ENCODE assay signal across 2 fruit fly cellular contexts in genomic region chr3L:5952132-5952531, dm6.
A peak's percentile ranks its signal among the peaks of the same experiment; 100 is the strongest.
TF ChIP-seq lines count a peak whose summit lies in the region.

No protein-coding gene starts in this region.

TF ChIP-seq in whole organism, embryonic, 481 proteins besides CTCF, POLR2A, EP300 and RAD21 (continued from another document and continues in another):
- TF ChIP-seq Abd-B (GFP tag; optimal IDR thresholded peaks at IDR 0.05; lab: Kevin White, UChicago) (peak; percentile 34), CG12942 (GFP tag; optimal IDR thresholded peaks at IDR 0.05; lab: Kevin White, UChicago) (no peak), dmrt11E (tag; optimal IDR thresholded peaks at IDR 0.05; lab: Kevin White, UChicago) (peak; percentile 58), CG11247 (GFP tag; IDR thresholded peaks at IDR 0.05; lab: Robert Waterston, UW) (no peak), croc (GFP tag; conservative IDR thresholded peaks at IDR 0.05; lab: Robert Waterston, UW) (peak; percentile 36; the same call in 2 of the 3 replicates), lbe (GFP tag; optimal IDR thresholded peaks at IDR 0.05; lab: Kevin White, UChicago) (no peak), pb (GFP tag; optimal IDR thresholded peaks at IDR 0.05; lab: Kevin White, UChicago) (no peak), Fer3 (tag; optimal IDR thresholded peaks at IDR 0.05; lab: Kevin White, UChicago) (no peak), CG2889 (GFP tag; IDR thresholded peaks at IDR 0.05; lab: Robert Waterston, UW) (no peak), CG3407 (GFP tag; optimal IDR thresholded peaks at IDR 0.05; lab: Kevin White, UChicago) (no peak), fru (optimal IDR thresholded peaks at IDR 0.05; lab: Kevin White, UChicago) (no peak), Ssrp (tag; optimal IDR thresholded peaks at IDR 0.05; lab: Kevin White, UChicago) (peak; percentile 48), CG31441 (GFP tag; IDR thresholded peaks at IDR 0.05; lab: Robert Waterston, UW) (peak; percentile 57), CG8359 (GFP tag; optimal IDR thresholded peaks at IDR 0.05; lab: Kevin White, UChicago; ENCODE audit: borderline replicate concordance) (no peak), CG9876 (GFP tag; optimal IDR thresholded peaks at IDR 0.05; lab: Kevin White, UChicago) (no peak), amos (GFP tag; IDR thresholded peaks at IDR 0.05; lab: Robert Waterston, UW; ENCODE audit: partially characterized antibody) (no peak), Xrp1 (GFP tag; IDR thresholded peaks at IDR 0.05; lab: Robert Waterston, UW) (peak; percentile 70), CG14710 (tag; optimal IDR thresholded peaks at IDR 0.05; lab: Kevin White, UChicago) (peak; percentile 64), gem (tag; optimal IDR thresholded peaks at IDR 0.05; lab: Kevin White, UChicago) (peak; percentile 69), GATAe (GFP tag; conservative IDR thresholded peaks at IDR 0.05; lab: Robert Waterston, UW) (no peak), ftz-f1 (GFP tag; optimal IDR thresholded peaks at IDR 0.05; lab: Kevin White, UChicago) (no peak), row (GFP tag; IDR thresholded peaks at IDR 0.05; lab: Robert Waterston, UW) (peak; percentile 53), zen (tag; optimal IDR thresholded peaks at IDR 0.05; lab: Kevin White, UChicago) (peak; percentile 70), psq (GFP tag; optimal IDR thresholded peaks at IDR 0.05; lab: Kevin White, UChicago) (no peak), esg (GFP tag; conservative IDR thresholded peaks at IDR 0.05; lab: Robert Waterston, UW) (no peak; the same call in 1 of the 2 replicates), danr (GFP tag; IDR thresholded peaks at IDR 0.05; lab: Robert Waterston, UW) (no peak), aop (GFP tag; IDR thresholded peaks at IDR 0.05; lab: Robert Waterston, UW) (no peak), CG10979 (tag; optimal IDR thresholded peaks at IDR 0.05; lab: Kevin White, UChicago) (peak; percentile 71), trem (tag; optimal IDR thresholded peaks at IDR 0.05; lab: Kevin White, UChicago) (peak; percentile 28), CG15479 (GFP tag; optimal IDR thresholded peaks at IDR 0.05; lab: Kevin White, UChicago) (peak; percentile 61), ase (GFP tag; IDR thresholded peaks at IDR 0.05; lab: Robert Waterston, UW) (no peak), Optix (GFP tag; IDR thresholded peaks at IDR 0.05; lab: Robert Waterston, UW) (no peak), toy (GFP tag; IDR thresholded peaks at IDR 0.05; lab: Robert Waterston, UW) (no peak), lola (GFP tag; optimal IDR thresholded peaks at IDR 0.05; lab: Kevin White, UChicago) (peak in 1 of 3 experiments; percentile 61), hkb (optimal IDR thresholded peaks at IDR 0.05; lab: Kevin White, UChicago) (no peak), hkb (GFP tag; IDR thresholded peaks at IDR 0.05; lab: Robert Waterston, UW) (peak; percentile 29; the same call in 1 of the 2 replicates), crc (GFP tag; optimal IDR thresholded peaks at IDR 0.05; lab: Kevin White, UChicago) (no peak), ap (GFP tag; IDR thresholded peaks at IDR 0.05; lab: Robert Waterston, UW) (no peak), phol (tag; optimal IDR thresholded peaks at IDR 0.05; lab: Kevin White, UChicago) (peak; percentile 70), CG1832 (GFP tag; optimal IDR thresholded peaks at IDR 0.05; lab: Kevin White, UChicago) (no peak), Nf-YC (tag; optimal IDR thresholded peaks at IDR 0.05; lab: Kevin White, UChicago) (no peak), CG15601 (tag; optimal IDR thresholded peaks at IDR 0.05; lab: Kevin White, UChicago) (peak; percentile 32), CG15696 (tag; optimal IDR thresholded peaks at IDR 0.05; lab: Kevin White, UChicago) (peak; percentile 36), twi (tag; optimal IDR thresholded peaks at IDR 0.05; lab: Kevin White, UChicago) (peak; percentile 66), CG43689 (GFP tag; IDR thresholded peaks at IDR 0.05; lab: Robert Waterston, UW) (no peak), PHDP (tag; optimal IDR thresholded peaks at IDR 0.05; lab: Kevin White, UChicago) (peak; percentile 12), Sox102F (GFP tag; optimal IDR thresholded peaks at IDR 0.05; lab: Kevin White, UChicago) (peak; percentile 60), Spps (tag; optimal IDR thresholded peaks at IDR 0.05; lab: Kevin White, UChicago) (peak; percentile 10), ham (GFP tag; IDR thresholded peaks at IDR 0.05; lab: Robert Waterston, UW) (no peak), sens-2 (GFP tag; IDR thresholded peaks at IDR 0.05; lab: Robert Waterston, UW) (no peak), ranshi (GFP tag; IDR thresholded peaks at IDR 0.05; lab: Robert Waterston, UW) (no peak), Dek (tag; optimal IDR thresholded peaks at IDR 0.05; lab: Kevin White, UChicago) (no peak), CG6791 (GFP tag; IDR thresholded peaks at IDR 0.05; lab: Robert Waterston, UW; ENCODE audit: partially characterized antibody) (no peak), CkIIα-i1 (GFP tag; IDR thresholded peaks at IDR 0.05; lab: Robert Waterston, UW) (no peak), Ets65A (GFP tag; lab: Kevin White, UChicago) (no peak), Hr51 (GFP tag; optimal IDR thresholded peaks at IDR 0.05; lab: Kevin White, UChicago) (no peak), CG13424 (tag; optimal IDR thresholded peaks at IDR 0.05; lab: Kevin White, UChicago) (peak; percentile 24), Bdp1 (GFP tag; optimal IDR thresholded peaks at IDR 0.05; lab: Kevin White, UChicago) (no peak), CG17802 (tag; optimal IDR thresholded peaks at IDR 0.05; lab: Kevin White, UChicago) (no peak), jigr1 (GFP tag; IDR thresholded peaks at IDR 0.05; lab: Robert Waterston, UW) (no peak), ac (GFP tag; optimal IDR thresholded peaks at IDR 0.05; lab: Kevin White, UChicago) (no peak), gce (GFP tag; IDR thresholded peaks at IDR 0.05; lab: Robert Waterston, UW) (no peak), CG3838 (GFP tag; optimal IDR thresholded peaks at IDR 0.05; lab: Kevin White, UChicago) (no peak), sens (GFP tag; lab: Kevin White, UChicago) (peak; percentile 92), CG7839 (tag; optimal IDR thresholded peaks at IDR 0.05; lab: Kevin White, UChicago) (peak; percentile 31), fu2 (GFP tag; optimal IDR thresholded peaks at IDR 0.05; lab: Kevin White, UChicago) (no peak), ems (GFP tag; optimal IDR thresholded peaks at IDR 0.05; lab: Kevin White, UChicago) (peak; percentile 9), CG10209 (GFP tag; optimal IDR thresholded peaks at IDR 0.05; lab: Kevin White, UChicago) (no peak), D19A (tag; optimal IDR thresholded peaks at IDR 0.05; lab: Kevin White, UChicago) (peak; percentile 54)

TF ChIP-seq in whole organism, prepupa, 60 proteins besides CTCF, POLR2A, EP300 and RAD21 (continued from another document):
- peak in 1 of 2 experiments; percentile 62 for TF ChIP-seq salr (GFP tag; optimal IDR thresholded peaks at IDR 0.05; lab: Kevin White, UChicago)
- no peak for TF ChIP-seq CG6808 (GFP tag; optimal IDR thresholded peaks at IDR 0.05; lab: Kevin White, UChicago)
- peak; percentile 27 for TF ChIP-seq achi (GFP tag; optimal IDR thresholded peaks at IDR 0.05; lab: Kevin White, UChicago)
- no peak for TF ChIP-seq vri (GFP tag; optimal IDR thresholded peaks at IDR 0.05; lab: Kevin White, UChicago)
- TF ChIP-seq dac (GFP tag; optimal IDR thresholded peaks at IDR 0.05; lab: Kevin White, UChicago) = no peak
- peak; percentile 64 for TF ChIP-seq Ets96B (tag; optimal IDR thresholded peaks at IDR 0.05; lab: Kevin White, UChicago)
- no peak for TF ChIP-seq CG16779 (tag; optimal IDR thresholded peaks at IDR 0.05; lab: Kevin White, UChicago)
- TF ChIP-seq fkh (GFP tag; optimal IDR thresholded peaks at IDR 0.05; lab: Kevin White, UChicago) = peak; percentile 4
- TF ChIP-seq Gug (GFP tag; IDR thresholded peaks at IDR 0.05; lab: Robert Waterston, UW) = no peak
- peak; percentile 42 for TF ChIP-seq svp (GFP tag; lab: Kevin White, UChicago)
- no peak for TF ChIP-seq CG9139 (GFP tag; optimal IDR thresholded peaks at IDR 0.05; lab: Kevin White, UChicago)
- no peak for TF ChIP-seq CG11902 (GFP tag; optimal IDR thresholded peaks at IDR 0.05; lab: Kevin White, UChicago)
- TF ChIP-seq CG7368 (GFP tag; optimal IDR thresholded peaks at IDR 0.05; lab: Kevin White, UChicago) = no peak
- peak; percentile 34 for TF ChIP-seq Met (GFP tag; optimal IDR thresholded peaks at IDR 0.05; lab: Kevin White, UChicago)
- peak; percentile 47 for TF ChIP-seq CG6163 (GFP tag; IDR thresholded peaks at IDR 0.05; lab: Robert Waterston, UW)
- no peak for TF ChIP-seq Hr39 (GFP tag; optimal IDR thresholded peaks at IDR 0.05; lab: Kevin White, UChicago)
- peak; percentile 48 for TF ChIP-seq CG3919 (GFP tag; optimal IDR thresholded peaks at IDR 0.05; lab: Kevin White, UChicago)
- peak; percentile 48 for TF ChIP-seq Hr4 (GFP tag; optimal IDR thresholded peaks at IDR 0.05; lab: Kevin White, UChicago)
- peak; percentile 50 for TF ChIP-seq Eip75B (GFP tag; optimal IDR thresholded peaks at IDR 0.05; lab: Kevin White, UChicago)
- TF ChIP-seq CG10669 (GFP tag; optimal IDR thresholded peaks at IDR 0.05; lab: Kevin White, UChicago) = peak; percentile 14
- peak; percentile 24 for TF ChIP-seq cyc (GFP tag; optimal IDR thresholded peaks at IDR 0.05; lab: Kevin White, UChicago)
- no peak for TF ChIP-seq Eip93F (GFP tag; optimal IDR thresholded peaks at IDR 0.05; lab: Kevin White, UChicago)
- peak; percentile 43; the same call in 1 of the 3 replicates for TF ChIP-seq eg (GFP tag; IDR thresholded peaks at IDR 0.05; lab: Robert Waterston, UW)
- no peak for TF ChIP-seq CG8632 (GFP tag; optimal IDR thresholded peaks at IDR 0.05; lab: Kevin White, UChicago)
- peak; percentile 11 for TF ChIP-seq Sox14 (GFP tag; optimal IDR thresholded peaks at IDR 0.05; lab: Kevin White, UChicago)
- no peak for TF ChIP-seq CG11762 (GFP tag; optimal IDR thresholded peaks at IDR 0.05; lab: Kevin White, UChicago; ENCODE audit: insufficient read depth)
- peak; percentile 5 for TF ChIP-seq pdm3 (GFP tag; optimal IDR thresholded peaks at IDR 0.05; lab: Kevin White, UChicago)
- no peak for TF ChIP-seq spab (GFP tag; optimal IDR thresholded peaks at IDR 0.05; lab: Kevin White, UChicago)
- TF ChIP-seq Sox15 (GFP tag; optimal IDR thresholded peaks at IDR 0.05; lab: Kevin White, UChicago) = no peak
- TF ChIP-seq CG6276 (GFP tag; optimal IDR thresholded peaks at IDR 0.05; lab: Kevin White, UChicago) = no peak
- TF ChIP-seq CG3032 (tag; optimal IDR thresholded peaks at IDR 0.05; lab: Kevin White, UChicago) = peak; percentile 36
- peak; percentile 86 for TF ChIP-seq Eip78C (GFP tag; lab: Kevin White, UChicago)
- peak; percentile 65 for TF ChIP-seq CG32006 (GFP tag; optimal IDR thresholded peaks at IDR 0.05; lab: Kevin White, UChicago)
- no peak for TF ChIP-seq Blimp-1 (GFP tag; optimal IDR thresholded peaks at IDR 0.05; lab: Kevin White, UChicago)
- TF ChIP-seq Ets21C (GFP tag; optimal IDR thresholded peaks at IDR 0.05; lab: Kevin White, UChicago) = no peak
- peak; percentile 40 for TF ChIP-seq esn (GFP tag; optimal IDR thresholded peaks at IDR 0.05; lab: Kevin White, UChicago)
TF ChIP-seq in whole organism, prepupa: peak in this region for 29.
